Worm (Caenorhabditis elegans): ENCODE results near the gene E_BE45912.2.
"Not testable (repeated sequence)": the region's sequence is repeated elsewhere in the genome, so short reads cannot be mapped to it uniquely, and the experiment has no call there.

Gene E_BE45912.2

DNA sequence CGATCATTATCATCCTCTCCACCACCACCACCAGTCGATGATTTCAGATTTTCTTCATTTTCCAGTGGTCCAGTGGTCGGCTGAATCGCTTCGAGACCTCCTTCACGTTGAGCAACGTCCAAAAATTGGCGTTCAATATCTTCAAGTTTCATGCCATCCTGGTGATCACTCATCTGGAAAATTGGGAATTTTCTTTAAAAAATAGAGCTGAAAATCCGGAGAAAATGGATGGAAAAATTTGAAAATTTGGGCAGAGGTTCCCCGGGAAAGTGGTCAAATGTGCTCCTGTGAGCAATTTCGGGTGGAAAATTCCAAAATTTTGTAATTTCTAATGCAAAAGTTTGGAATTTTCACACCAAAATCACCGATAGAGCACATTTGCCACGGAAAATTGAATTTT is 45.5 kb upstream of the E_BE45912.2 start, which contains the start of gene uaf-1:
TSS of gene uaf-1 (minus strand) at position 173 of the 400 bp plus-strand sequence.
- not testable (repeated sequence) for TF ChIP-seq blmp-1 (tag; optimal IDR thresholded peaks at IDR 0.05; ENCODE audit: insufficient read depth); egl-27 (tag; optimal IDR thresholded peaks at IDR 0.05); lin-13 (GFP tag; optimal IDR thresholded peaks at IDR 0.05)

DNA sequence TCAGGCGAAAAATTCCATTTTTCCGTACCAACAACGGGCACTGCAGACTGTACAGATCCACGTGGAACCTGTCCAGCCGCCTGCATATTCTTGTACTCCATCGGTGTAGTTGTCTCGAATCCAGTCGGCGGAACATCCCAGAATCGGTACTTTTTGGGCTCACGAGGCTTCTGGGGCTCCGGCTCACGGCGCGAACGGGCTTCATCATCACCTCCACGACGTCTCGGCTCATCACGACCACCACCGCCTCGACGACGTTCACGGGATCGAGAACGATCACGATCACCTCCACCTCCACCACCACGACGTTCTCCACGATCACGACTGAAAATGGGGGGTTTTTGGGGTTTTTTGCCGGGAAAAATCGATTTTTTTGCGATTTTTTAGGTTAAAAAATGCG is 43.2 kb upstream of the E_BE45912.2 start:
- TF ChIP-seq nhr-10 (tag; optimal IDR thresholded peaks at IDR 0.05) (no peak), unc-62 (GFP tag; optimal IDR thresholded peaks at IDR 0.05) (no peak), nhr-21 (tag; optimal IDR thresholded peaks at IDR 0.05) (no peak), nhr-11 (tag; optimal IDR thresholded peaks at IDR 0.05) (no peak), egl-27 (tag; optimal IDR thresholded peaks at IDR 0.05) (no peak), skn-1 (tag; optimal IDR thresholded peaks at IDR 0.05) (no peak), blmp-1 (tag; optimal IDR thresholded peaks at IDR 0.05; ENCODE audit: insufficient read depth) (no peak), aly-2 (tag; optimal IDR thresholded peaks at IDR 0.05) (no peak), zag-1 (tag; optimal IDR thresholded peaks at IDR 0.05) (no peak), nhr-25 (tag; optimal IDR thresholded peaks at IDR 0.05) (no peak), ceh-82 (tag; optimal IDR thresholded peaks at IDR 0.05) (no peak), lin-11 (tag; optimal IDR thresholded peaks at IDR 0.05) (no peak), R02D3.7 (tag; optimal IDR thresholded peaks at IDR 0.05) (no peak), fos-1 (tag; optimal IDR thresholded peaks at IDR 0.05) (no peak), nhr-77 (tag; optimal IDR thresholded peaks at IDR 0.05) (no peak), dmd-4 (tag; optimal IDR thresholded peaks at IDR 0.05) (no peak), C34F6.9 (tag; optimal IDR thresholded peaks at IDR 0.05) (no peak), unc-55 (GFP tag; optimal IDR thresholded peaks at IDR 0.05) (no peak), unc-39 (tag; optimal IDR thresholded peaks at IDR 0.05) (no peak), ZK546.5 (tag; optimal IDR thresholded peaks at IDR 0.05) (no peak)

DNA sequence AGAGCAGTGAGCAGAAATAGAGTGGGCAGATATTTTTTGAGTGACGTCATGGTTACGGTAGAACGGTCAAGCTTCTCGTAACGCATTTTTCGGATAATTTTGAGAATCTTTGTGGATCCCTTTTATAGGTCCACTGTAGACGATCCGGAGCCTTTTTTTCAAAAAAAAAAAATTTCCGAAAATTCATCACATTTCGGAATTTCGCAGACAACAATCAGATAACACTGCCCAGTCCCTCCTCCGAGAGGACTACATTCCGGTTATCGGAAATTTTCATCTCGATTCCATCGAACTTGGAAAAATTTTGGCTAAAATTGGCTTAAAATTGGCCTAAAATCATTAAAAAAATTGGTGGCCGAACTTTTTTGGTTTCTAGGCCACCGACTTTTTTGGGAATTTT is 29.1 kb upstream of the E_BE45912.2 start, which contains the start of gene BE0003N10.6:
TSS of gene BE0003N10.6 (minus strand) at position 101 of the 400 bp plus-strand sequence.
- TF ChIP-seq nhr-237 (tag; optimal IDR thresholded peaks at IDR 0.05), result no peak
- no peak for TF ChIP-seq F13H6.1 (tag; optimal IDR thresholded peaks at IDR 0.05)
- no peak for TF ChIP-seq zag-1 (tag; optimal IDR thresholded peaks at IDR 0.05)
- no peak for TF ChIP-seq unc-62 (GFP tag; optimal IDR thresholded peaks at IDR 0.05)
- no peak for TF ChIP-seq fos-1 (tag; optimal IDR thresholded peaks at IDR 0.05)
- no peak for TF ChIP-seq Y55F3AM.14 (GFP tag; optimal IDR thresholded peaks at IDR 0.05)
- TF ChIP-seq unc-55 (GFP tag; optimal IDR thresholded peaks at IDR 0.05), result no peak
- no peak for TF ChIP-seq sem-4 (tag; optimal IDR thresholded peaks at IDR 0.05)
- TF ChIP-seq nhr-21 (tag; optimal IDR thresholded peaks at IDR 0.05), result no peak
- no peak for TF ChIP-seq mbf-1 (tag; optimal IDR thresholded peaks at IDR 0.05)
- no peak for TF ChIP-seq lin-11 (tag; optimal IDR thresholded peaks at IDR 0.05)
- no peak for TF ChIP-seq R02D3.7 (tag; optimal IDR thresholded peaks at IDR 0.05)
- no peak for TF ChIP-seq peb-1 (tag; optimal IDR thresholded peaks at IDR 0.05)
- no peak for TF ChIP-seq ztf-4 (tag; optimal IDR thresholded peaks at IDR 0.05)
- no peak for TF ChIP-seq nhr-25 (tag; optimal IDR thresholded peaks at IDR 0.05)
- no peak for TF ChIP-seq skn-1 (tag; optimal IDR thresholded peaks at IDR 0.05)
- TF ChIP-seq mab-5 (tag; optimal IDR thresholded peaks at IDR 0.05), result no peak
- no peak for TF ChIP-seq nhr-10 (tag; optimal IDR thresholded peaks at IDR 0.05)
- no peak for TF ChIP-seq crh-2 (tag; optimal IDR thresholded peaks at IDR 0.05)

DNA sequence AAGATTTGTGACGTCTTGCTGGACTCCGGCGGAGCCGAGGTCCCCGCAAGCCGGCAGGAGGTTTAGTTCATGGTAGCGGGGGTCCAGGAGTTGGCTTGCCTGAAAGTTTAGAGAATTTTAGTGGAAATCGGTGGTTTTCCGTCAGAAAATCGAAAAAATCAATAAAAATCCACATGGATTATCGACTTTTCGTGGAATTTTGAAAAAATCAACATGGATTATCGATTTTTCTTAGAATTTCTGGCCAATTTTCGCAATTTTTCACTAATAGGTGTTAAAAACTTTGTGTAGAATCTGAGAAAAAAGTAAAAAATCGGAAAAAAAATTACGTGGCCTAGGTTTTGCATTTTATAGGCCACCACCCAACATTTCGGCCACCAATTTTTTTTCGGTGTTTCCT is 28.0 kb upstream of the E_BE45912.2 start:
- no peak for TF ChIP-seq ceh-16 (tag; optimal IDR thresholded peaks at IDR 0.05)
- TF ChIP-seq blmp-1 (tag; optimal IDR thresholded peaks at IDR 0.05; ENCODE audit: insufficient read depth), result no peak
- TF ChIP-seq aly-2 (tag; optimal IDR thresholded peaks at IDR 0.05), result no peak
- no peak for TF ChIP-seq egl-27 (tag; optimal IDR thresholded peaks at IDR 0.05)
- no peak for TF ChIP-seq snpc-4 (tag; optimal IDR thresholded peaks at IDR 0.05)
- TF ChIP-seq elt-1 (tag; optimal IDR thresholded peaks at IDR 0.05), result no peak
- TF ChIP-seq sma-9 (GFP tag; optimal IDR thresholded peaks at IDR 0.05), result no peak
- TF ChIP-seq sma-9 (tag; optimal IDR thresholded peaks at IDR 0.05), result no peak
- no peak for TF ChIP-seq nhr-21 (tag; optimal IDR thresholded peaks at IDR 0.05)
- no peak for TF ChIP-seq nhr-12 (tag; optimal IDR thresholded peaks at IDR 0.05)
- no peak for TF ChIP-seq ztf-11 (tag; optimal IDR thresholded peaks at IDR 0.05)
- TF ChIP-seq lin-13 (GFP tag; optimal IDR thresholded peaks at IDR 0.05), result no peak
- TF ChIP-seq ztf-4 (tag; optimal IDR thresholded peaks at IDR 0.05), result no peak
- TF ChIP-seq R02D3.7 (tag; optimal IDR thresholded peaks at IDR 0.05), result no peak

Data from whole organism, L2 larva.